Fruit fly (Drosophila melanogaster): ENCODE data around the gene CG31267.

DNA sequence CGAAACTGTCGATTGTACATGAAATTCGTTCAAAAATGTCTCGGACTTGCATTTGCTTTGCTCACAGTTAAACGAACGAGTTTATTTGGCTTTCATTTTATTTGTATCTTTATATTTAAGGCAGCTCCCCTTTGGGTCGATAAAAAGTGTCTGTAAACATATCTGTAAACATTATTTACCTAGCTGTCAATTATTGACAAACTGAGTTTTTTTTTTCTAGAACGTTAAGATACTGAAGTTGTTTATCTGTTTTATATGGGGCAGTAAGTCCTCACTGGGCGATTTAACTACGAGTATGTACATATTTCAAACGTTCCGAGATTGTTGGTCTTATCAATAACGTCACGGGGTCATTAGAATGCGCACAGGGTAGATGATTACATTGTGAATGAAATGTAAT, 18.3 kb upstream of the CG31267 start:
- TF ChIP-seq EcR (GFP tag; optimal IDR thresholded peaks at IDR 0.05) (no peak), psq (optimal IDR thresholded peaks at IDR 0.05) (no peak), pan (optimal IDR thresholded peaks at IDR 0.05) (no peak), CG8478 (optimal IDR thresholded peaks at IDR 0.05) (no peak), usp (GFP tag; optimal IDR thresholded peaks at IDR 0.05) (no peak), Dll (optimal IDR thresholded peaks at IDR 0.05) (no peak)

Measured in whole organism.